Fruit fly (Drosophila melanogaster): ENCODE results near the gene RpL3.

The RpL3 gene

dm6 chr3R:11243951-11244660 is 22.4 kb downstream of the RpL3 start, which contains the start of the genes CG17734 and CG5214 (continued):
- no peak for TF ChIP-seq CG7839 (tag; optimal IDR thresholded peaks at IDR 0.05)
- TF ChIP-seq dm (GFP tag; optimal IDR thresholded peaks at IDR 0.05) = peak; percentile 47
- peak; percentile 17 for TF ChIP-seq Mes4 (GFP tag; optimal IDR thresholded peaks at IDR 0.05)
- TF ChIP-seq pzg (GFP tag; optimal IDR thresholded peaks at IDR 0.05) = peak; percentile 86
- no peak for TF ChIP-seq lbe (GFP tag; optimal IDR thresholded peaks at IDR 0.05)
- TF ChIP-seq HmgD (GFP tag; optimal IDR thresholded peaks at IDR 0.05) = peak; percentile 53
- no peak for TF ChIP-seq pb (GFP tag; optimal IDR thresholded peaks at IDR 0.05)
- no peak for TF ChIP-seq Trl (optimal IDR thresholded peaks at IDR 0.05)
- peak; percentile 34 for TF ChIP-seq Trl (GFP tag; optimal IDR thresholded peaks at IDR 0.05)
- no peak for TF ChIP-seq al (GFP tag; IDR thresholded peaks at IDR 0.05)
- no peak for TF ChIP-seq CG12744 (GFP tag; optimal IDR thresholded peaks at IDR 0.05)
- TF ChIP-seq sim (GFP tag; IDR thresholded peaks at IDR 0.05) = no peak
- TF ChIP-seq bbx (GFP tag; IDR thresholded peaks at IDR 0.05; ENCODE audit: partially characterized antibody) = peak; percentile 61
- no peak for TF ChIP-seq Sry-β (GFP tag; optimal IDR thresholded peaks at IDR 0.05)
- no peak for TF ChIP-seq Six4 (GFP tag; optimal IDR thresholded peaks at IDR 0.05)
- TF ChIP-seq Fer1 (GFP tag; optimal IDR thresholded peaks at IDR 0.05) = no peak
- no peak for TF ChIP-seq aop (GFP tag; IDR thresholded peaks at IDR 0.05)
- TF ChIP-seq Nf-YC (tag; optimal IDR thresholded peaks at IDR 0.05) = peak; percentile 42
- TF ChIP-seq CG2116 (GFP tag; optimal IDR thresholded peaks at IDR 0.05) = peak; percentile 41
- no peak for TF ChIP-seq Meics (GFP tag; optimal IDR thresholded peaks at IDR 0.05)
- TF ChIP-seq nau (GFP tag; optimal IDR thresholded peaks at IDR 0.05) = no peak
- TF ChIP-seq zen (tag; optimal IDR thresholded peaks at IDR 0.05) = no peak
- peak; percentile 67; the same call in 1 of the 2 replicates for TF ChIP-seq amos (GFP tag; IDR thresholded peaks at IDR 0.05; ENCODE audit: partially characterized antibody)
- TF ChIP-seq CG7786 (GFP tag; optimal IDR thresholded peaks at IDR 0.05) = no peak
- TF ChIP-seq Xrp1 (GFP tag; IDR thresholded peaks at IDR 0.05) = no peak
- TF ChIP-seq sqz (GFP tag; optimal IDR thresholded peaks at IDR 0.05) = no peak
- peak; percentile 80 for TF ChIP-seq Doc3 (GFP tag; IDR thresholded peaks at IDR 0.05; ENCODE audit: partially characterized antibody)
- peak; percentile 79; the same call in 2 of the 3 replicates for TF ChIP-seq vnd (GFP tag; IDR thresholded peaks at IDR 0.05; ENCODE audit: partially characterized antibody)
- TF ChIP-seq CG2889 (GFP tag; IDR thresholded peaks at IDR 0.05) = no peak
- TF ChIP-seq CG12236 (GFP tag; optimal IDR thresholded peaks at IDR 0.05) = no peak
- TF ChIP-seq CG2678 (tag; optimal IDR thresholded peaks at IDR 0.05) = no peak
- TF ChIP-seq fd102C (GFP tag; optimal IDR thresholded peaks at IDR 0.05) = no peak
- TF ChIP-seq Spps (tag; optimal IDR thresholded peaks at IDR 0.05) = no peak
- TF ChIP-seq CG4404 (GFP tag; IDR thresholded peaks at IDR 0.05) = no peak
- no peak for TF ChIP-seq chn (GFP tag; optimal IDR thresholded peaks at IDR 0.05)
- peak; percentile 28 for TF ChIP-seq CG13424 (tag; optimal IDR thresholded peaks at IDR 0.05)
- no peak for TF ChIP-seq Ravus (GFP tag; IDR thresholded peaks at IDR 0.05)
- no peak for TF ChIP-seq CG8089 (GFP tag; optimal IDR thresholded peaks at IDR 0.05)
- TF ChIP-seq sug (tag; optimal IDR thresholded peaks at IDR 0.05) = peak; percentile 58
- no peak for TF ChIP-seq CG2202 (tag; optimal IDR thresholded peaks at IDR 0.05)
- TF ChIP-seq CG13624 (GFP tag; optimal IDR thresholded peaks at IDR 0.05) = peak; percentile 23
- TF ChIP-seq Dfd (GFP tag; optimal IDR thresholded peaks at IDR 0.05) = no peak
- TF ChIP-seq CG6765 (GFP tag; optimal IDR thresholded peaks at IDR 0.05) = no peak
- no peak for TF ChIP-seq CG15073 (GFP tag; optimal IDR thresholded peaks at IDR 0.05)
- TF ChIP-seq CG15696 (tag; optimal IDR thresholded peaks at IDR 0.05) = no peak
- TF ChIP-seq lab (GFP tag; optimal IDR thresholded peaks at IDR 0.05) = no peak
- TF ChIP-seq MBD-R2 (GFP tag; IDR thresholded peaks at IDR 0.05) = peak; percentile 40; the same call in 1 of the 2 replicates
- TF ChIP-seq Scr (GFP tag; IDR thresholded peaks at IDR 0.05; ENCODE audit: partially characterized antibody) = peak; percentile 82
- 0 out of 2 replicates have a peak, but pooled peaks have one; percentile 13 for TF ChIP-seq CG42726 (GFP tag; IDR thresholded peaks at IDR 0.05; ENCODE audit: partially characterized antibody)
- no peak for TF ChIP-seq CG3407 (GFP tag; optimal IDR thresholded peaks at IDR 0.05)
